Fruit fly (Drosophila melanogaster): Measurements from ENCODE around the gene CtIP.
A peak's percentile ranks its signal among the peaks of the same experiment; 100 is the strongest.

Gene CtIP

DNA sequence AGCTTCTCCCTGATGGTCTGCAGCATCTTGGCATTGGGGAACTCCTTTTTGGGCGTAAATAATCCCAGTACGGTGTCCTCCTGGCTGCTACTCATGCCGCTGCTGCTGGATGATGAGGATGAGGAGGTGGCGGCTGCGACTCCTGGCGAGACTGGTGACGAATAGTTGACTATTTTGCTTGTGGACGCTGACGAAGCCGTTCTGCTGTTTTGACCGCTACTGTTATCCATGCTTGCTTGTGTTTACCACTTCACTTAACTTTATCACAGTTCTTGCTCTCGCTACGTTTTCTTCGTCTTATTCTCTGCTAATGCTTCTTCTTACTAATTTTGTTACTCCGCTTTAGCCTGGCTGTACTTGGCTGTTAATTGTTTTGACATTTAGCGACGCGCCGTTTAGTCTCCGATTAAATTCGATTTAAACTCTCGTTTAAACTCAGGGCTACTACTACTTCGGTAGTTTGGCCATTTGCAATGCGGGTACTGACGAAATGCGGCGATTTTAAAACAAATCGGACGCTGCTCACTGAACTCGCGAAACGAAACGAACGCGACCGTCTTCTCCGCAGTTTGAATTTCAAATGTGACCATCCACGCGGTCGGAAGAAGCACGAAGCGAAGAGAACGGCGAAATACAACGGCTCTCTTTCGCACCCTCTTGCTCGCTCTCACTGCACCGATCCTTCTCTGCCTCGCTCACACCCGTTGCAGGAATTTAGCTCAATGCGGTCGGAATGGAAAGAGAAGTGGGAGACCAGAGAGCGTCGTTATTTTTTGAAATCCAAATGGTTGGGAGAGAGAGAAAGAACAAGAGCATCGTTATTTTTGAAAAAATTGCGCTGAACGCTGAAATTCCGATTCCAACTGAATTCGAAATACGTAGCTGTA is 34.8 kb upstream of the CtIP start, which contains the start of gene trbl (continued):
- no peak for TF ChIP-seq CoRest (tag; optimal IDR thresholded peaks at IDR 0.05)
- no peak for TF ChIP-seq sim (GFP tag; IDR thresholded peaks at IDR 0.05)
- TF ChIP-seq rib (GFP tag; IDR thresholded peaks at IDR 0.05), result peak; percentile 59; the same call in 1 of the 2 replicates
- TF ChIP-seq Nf-YC (tag; optimal IDR thresholded peaks at IDR 0.05), result peak; percentile 59
- no peak for TF ChIP-seq Sin3A (optimal IDR thresholded peaks at IDR 0.05)
- TF ChIP-seq Kr (GFP tag; optimal IDR thresholded peaks at IDR 0.05), result peak; percentile 13
- peak; percentile 59; the same call in 2 of the 3 replicates for TF ChIP-seq CG16813 (GFP tag; IDR thresholded peaks at IDR 0.05; ENCODE audit: partially characterized antibody)
- peak; percentile 79; the same call in 1 of the 3 replicates for TF ChIP-seq CG2199 (GFP tag; IDR thresholded peaks at IDR 0.05)
- peak; percentile 86 for TF ChIP-seq CG9797 (GFP tag; optimal IDR thresholded peaks at IDR 0.05)
- TF ChIP-seq sens (GFP tag), result peak; percentile 34
- peak; percentile 60 for TF ChIP-seq CG12299 (tag; optimal IDR thresholded peaks at IDR 0.05)
- peak; percentile 22 for TF ChIP-seq CG12659 (GFP tag; optimal IDR thresholded peaks at IDR 0.05)
- peak; percentile 52 for TF ChIP-seq pfk (GFP tag; optimal IDR thresholded peaks at IDR 0.05)
- no peak for TF ChIP-seq zfh2 (GFP tag; optimal IDR thresholded peaks at IDR 0.05)
- TF ChIP-seq vvl (GFP tag; IDR thresholded peaks at IDR 0.05), result peak; percentile 56; the same call in 1 of the 2 replicates
- TF ChIP-seq CG2129 (GFP tag; IDR thresholded peaks at IDR 0.05; ENCODE audit: partially characterized antibody), result no peak
- peak; percentile 26 for TF ChIP-seq Max (GFP tag; optimal IDR thresholded peaks at IDR 0.05)
- TF ChIP-seq ranshi (GFP tag; IDR thresholded peaks at IDR 0.05), result 0 out of 2 replicates have a peak, but pooled peaks have one; percentile 7
- no peak for TF ChIP-seq CG10366 (GFP tag; IDR thresholded peaks at IDR 0.05)
- TF ChIP-seq chm (GFP tag; IDR thresholded peaks at IDR 0.05), result peak; percentile 85
- TF ChIP-seq gcm (GFP tag; optimal IDR thresholded peaks at IDR 0.05), result peak; percentile 80
- TF ChIP-seq her (GFP tag; optimal IDR thresholded peaks at IDR 0.05), result peak; percentile 70
- TF ChIP-seq kay (GFP tag; optimal IDR thresholded peaks at IDR 0.05), result no peak
- TF ChIP-seq btn (GFP tag; optimal IDR thresholded peaks at IDR 0.05), result no peak
- TF ChIP-seq ac (GFP tag; optimal IDR thresholded peaks at IDR 0.05), result peak; percentile 11
- peak; percentile 43 for TF ChIP-seq kah (GFP tag; optimal IDR thresholded peaks at IDR 0.05)
- peak; percentile 49 for TF ChIP-seq ara (GFP tag; IDR thresholded peaks at IDR 0.05)
- TF ChIP-seq CG1233 (GFP tag; optimal IDR thresholded peaks at IDR 0.05), result no peak
- peak; percentile 99 for TF ChIP-seq CG3163 (GFP tag; optimal IDR thresholded peaks at IDR 0.05)
- peak; percentile 83 for TF ChIP-seq Med (GFP tag)
- peak; percentile 53 for TF ChIP-seq CG10267 (tag; optimal IDR thresholded peaks at IDR 0.05)
- peak; percentile 100 for TF ChIP-seq nerfin-1 (tag; optimal IDR thresholded peaks at IDR 0.05)
- TF ChIP-seq Trl (optimal IDR thresholded peaks at IDR 0.05), result peak; percentile 97 to 98
- TF ChIP-seq Trl (GFP tag; optimal IDR thresholded peaks at IDR 0.05), result peak; percentile 80
- TF ChIP-seq CG10543 (GFP tag; optimal IDR thresholded peaks at IDR 0.05), result peak; percentile 81
- TF ChIP-seq PHDP (tag; optimal IDR thresholded peaks at IDR 0.05), result peak; percentile 27
- no peak for TF ChIP-seq ssp (GFP tag; IDR thresholded peaks at IDR 0.05)
- TF ChIP-seq amos (GFP tag; IDR thresholded peaks at IDR 0.05; ENCODE audit: partially characterized antibody), result peak; percentile 43
- TF ChIP-seq Fer1 (GFP tag; optimal IDR thresholded peaks at IDR 0.05), result peak; percentile 74
- TF ChIP-seq CG17385 (GFP tag; optimal IDR thresholded peaks at IDR 0.05), result peak; percentile 91
- TF ChIP-seq BtbVII (GFP tag; optimal IDR thresholded peaks at IDR 0.05), result peak; percentile 66
- peak; percentile 43 for TF ChIP-seq CG8290 (GFP tag; optimal IDR thresholded peaks at IDR 0.05)
- TF ChIP-seq CG8290 (tag; optimal IDR thresholded peaks at IDR 0.05), result peak; percentile 44 to 64
- peak; percentile 13 for TF ChIP-seq NC2β (GFP tag; optimal IDR thresholded peaks at IDR 0.05)
- TF ChIP-seq yki (optimal IDR thresholded peaks at IDR 0.05), result peak; percentile 92
- peak; percentile 54 for TF ChIP-seq mirr (GFP tag; optimal IDR thresholded peaks at IDR 0.05)
- TF ChIP-seq CG15269 (tag; optimal IDR thresholded peaks at IDR 0.05), result peak; percentile 27
- TF ChIP-seq CG11723 (GFP tag; optimal IDR thresholded peaks at IDR 0.05), result peak; percentile 25
- TF ChIP-seq ftz-f1 (GFP tag; optimal IDR thresholded peaks at IDR 0.05), result peak; percentile 74
- peak in 1 of 3 experiments; percentile 46 for TF ChIP-seq Stat92E (GFP tag; optimal IDR thresholded peaks at IDR 0.05)
